Worm (Caenorhabditis elegans) whole organism, L1 larva: ENCODE data around the gene cpt-3.

ENCODE experiments used
- C16A3.4 ChIP-seq: fragments of 150-350 bp; optimal IDR thresholded peaks from 2 replicates; lab custom pipeline; 2014; ENCODE audit warnings: missing biosample characterization, missing genetic modification characterization
- egl-27 ChIP-seq, 2 experiments: fragments of 150-350 bp in 1 of 2; sonication (generic microtip); optimal IDR thresholded peaks; 3 replicates each; lab custom pipeline; 2017 to 2018; ENCODE audit warnings: missing biosample characterization in 2 of 2, missing genetic modification characterization in 2 of 2, missing genetic modification reagents in 2 of 2
- elt-3 ChIP-seq, 6 experiments: fragments of 150-350 bp in 1 of 6; sonication (generic microtip); optimal IDR thresholded peaks; 2 replicates each; lab custom pipeline; 2017 to 2018; ENCODE audit warnings: missing biosample characterization in 6 of 6, missing genetic modification characterization in 6 of 6, inconsistent platforms in 1 of 6
- lin-13 ChIP-seq: fragments of 150-350 bp; optimal IDR thresholded peaks from 2 replicates; lab custom pipeline; 2014; ENCODE audit warnings: missing biosample characterization, missing genetic modification reagents, missing genetic modification characterization
- lin-39 ChIP-seq: fragments of 150-350 bp; optimal IDR thresholded peaks from 2 replicates; lab custom pipeline; 2014; ENCODE audit warnings: missing biosample characterization, missing genetic modification reagents, missing genetic modification characterization
- lir-3 ChIP-seq: sonication (generic microtip); optimal IDR thresholded peaks from 2 replicates; lab custom pipeline; 2016; ENCODE audit warnings: mild to moderate bottlenecking, missing genetic modification characterization, moderate library complexity, missing compliant biosample characterization; ENCODE audit not compliant: poor library complexity
- nhr-19 ChIP-seq: fragments of 200-800 bp; sonication (Bioruptor generic); conservative IDR thresholded peaks from 2 replicates; pipeline ENCODE4 v1.3.6; 2022; ENCODE audit warnings: missing genetic modification characterization, missing compliant biosample characterization
- nhr-237 ChIP-seq: fragments of 150-350 bp; optimal IDR thresholded peaks from 2 replicates; lab custom pipeline; 2014; ENCODE audit warnings: missing biosample characterization, missing genetic modification characterization
- nhr-28 ChIP-seq: fragments of 150-350 bp; optimal IDR thresholded peaks from 2 replicates; lab custom pipeline; 2014; ENCODE audit warnings: missing biosample characterization, missing genetic modification characterization
- nhr-77 ChIP-seq: fragments of 150-350 bp; optimal IDR thresholded peaks from 2 replicates; lab custom pipeline; 2014; ENCODE audit warnings: missing biosample characterization, missing genetic modification characterization
- snpc-4 ChIP-seq: fragments of 150-350 bp; optimal IDR thresholded peaks from 2 replicates; lab custom pipeline; 2014; ENCODE audit warnings: missing biosample characterization, missing genetic modification characterization
- sup-37 ChIP-seq: fragments of 200-800 bp; sonication (Bioruptor generic); optimal IDR thresholded peaks from 2 replicates; lab custom pipeline; 2018; ENCODE audit warnings: mild to moderate bottlenecking, missing genetic modification characterization, missing compliant biosample characterization
- ztf-4 ChIP-seq: fragments of 150-350 bp; optimal IDR thresholded peaks from 2 replicates; lab custom pipeline; 2014; ENCODE audit warnings: missing biosample characterization, missing genetic modification characterization

ce11 chrIII:2060857-2061256 is 21.8 kb upstream of the cpt-3 start, which contains the start of gene ins-16:
- TF ChIP-seq snpc-4 (tag; lab: Kevin White, UChicago) (no peak), ztf-4 (tag; lab: Kevin White, UChicago) (no peak), lin-39 (no peak), lir-3 (no peak), nhr-237 (tag; lab: Kevin White, UChicago) (no peak), egl-27 (tag; optimal IDR thresholded peaks at IDR 0.05; lab: Kevin White, UChicago) (no peak), C16A3.4 (tag; lab: Kevin White, UChicago) (no peak), nhr-77 (tag; lab: Kevin White, UChicago) (no peak), elt-3 (tag; optimal IDR thresholded peaks at IDR 0.05; lab: Kevin White, UChicago) (no peak), lin-13 (GFP tag; lab: Kevin White, UChicago) (no peak), sup-37 (GFP tag; lab: Kevin White, UChicago) (no peak), nhr-19 (GFP tag; lab: Robert Waterston, UW) (no peak), nhr-28 (no peak)
